Fruit fly (Drosophila melanogaster) S2 (cell line): ENCODE results near the gene Edg91.

Source experiments
- CG8478 ChIP-seq: fragments of >200 bp; optimal IDR thresholded peaks from 2 replicates; lab custom pipeline; 2018
- CTCF ChIP-seq, 2 experiments: fragments of >200 bp; optimal IDR thresholded peaks; 2 replicates each; lab custom pipeline; 2018

DNA sequence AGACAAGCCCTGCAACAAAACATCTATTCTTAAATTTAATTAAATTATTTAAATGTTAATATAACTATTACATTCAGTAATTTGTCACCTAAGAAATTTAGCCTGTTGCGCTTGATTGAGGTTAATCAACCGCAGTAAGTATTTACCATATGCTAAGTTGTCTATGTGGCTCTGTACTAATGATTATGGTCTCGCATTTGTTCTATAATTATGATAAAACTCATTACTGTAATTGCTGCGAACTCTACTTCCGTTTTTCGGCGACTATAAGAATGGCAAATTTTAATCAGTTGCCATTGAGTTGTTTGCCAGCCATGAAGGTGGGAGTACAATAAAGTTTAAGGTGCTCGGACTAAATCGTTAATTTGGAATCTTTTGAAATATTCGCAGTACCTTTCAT, 1.3 kb upstream of the Edg91 start, which contains the start of gene CG34281:
- TF ChIP-seq CG8478 (no peak), CTCF (optimal IDR thresholded peaks at IDR 0.05; lab: Kevin White, UChicago) (no peak)
